Worm (Caenorhabditis elegans) whole organism, mixed stage, embryonic: ENCODE measurements around the gene spin-1.

Source experiments
- M03D4.4 ChIP-seq: sonication (generic microtip); optimal IDR thresholded peaks from 2 replicates; lab custom pipeline; 2017; ENCODE audit warnings: mild to moderate bottlenecking, missing genetic modification characterization, missing compliant biosample characterization
- bed-3 ChIP-seq: fragments of 200-800 bp; sonication (Bioruptor generic); optimal IDR thresholded peaks from 3 replicates; lab custom pipeline; 2018; ENCODE audit warnings: mild to moderate bottlenecking, missing genetic modification characterization, moderate library complexity, missing compliant biosample characterization
- blmp-1 ChIP-seq: fragments of 150-350 bp; optimal IDR thresholded peaks from 2 replicates; lab custom pipeline; 2014; ENCODE audit warnings: missing biosample characterization, missing genetic modification characterization
- ceh-39 ChIP-seq: fragments of 150-350 bp; optimal IDR thresholded peaks from 2 replicates; lab custom pipeline; 2014; ENCODE audit warnings: missing biosample characterization, missing genetic modification characterization
- ceh-43 ChIP-seq: fragments of 200-800 bp; sonication (Bioruptor generic); optimal IDR thresholded peaks from 2 replicates; lab custom pipeline; 2018; ENCODE audit warnings: mild to moderate bottlenecking, missing genetic modification characterization, moderate library complexity, missing compliant biosample characterization
- ceh-83 ChIP-seq: fragments of 200-800 bp; sonication (Bioruptor generic); optimal IDR thresholded peaks from 2 replicates; lab custom pipeline; 2018; ENCODE audit warnings: mild to moderate bottlenecking, missing genetic modification characterization, missing compliant biosample characterization
- ces-1 ChIP-seq: fragments of 150-350 bp; optimal IDR thresholded peaks from 2 replicates; lab custom pipeline; 2014; ENCODE audit warnings: missing biosample characterization, missing genetic modification reagents, missing genetic modification characterization
- cnd-1 ChIP-seq: fragments of 200-800 bp; sonication (Bioruptor generic); optimal IDR thresholded peaks from 2 replicates; lab custom pipeline; 2018; ENCODE audit warnings: mild to moderate bottlenecking, missing genetic modification characterization, missing compliant biosample characterization
- drap-1 ChIP-seq: fragments of 200-800 bp; sonication (Bioruptor generic); optimal IDR thresholded peaks from 3 replicates; lab custom pipeline; 2018; ENCODE audit warnings: mild to moderate bottlenecking, missing genetic modification characterization, missing compliant biosample characterization
- flh-1 ChIP-seq: fragments of 200-800 bp; sonication (Bioruptor generic); optimal IDR thresholded peaks from 2 replicates; lab custom pipeline; 2018; ENCODE audit warnings: mild to moderate bottlenecking, missing genetic modification characterization, moderate library complexity, missing compliant biosample characterization
- ham-2 ChIP-seq: fragments of 200-800 bp; sonication (Bioruptor generic); optimal IDR thresholded peaks from 2 replicates; lab custom pipeline; 2018; ENCODE audit warnings: mild to moderate bottlenecking, missing genetic modification characterization, missing compliant biosample characterization
- hlh-1 ChIP-seq: fragments of 150-350 bp; optimal IDR thresholded peaks from 2 replicates; lab custom pipeline; 2014; ENCODE audit warnings: missing biosample characterization, missing genetic modification reagents, missing genetic modification characterization
- lin-13 ChIP-seq: fragments of 150-350 bp; optimal IDR thresholded peaks from 2 replicates; lab custom pipeline; 2014; ENCODE audit warnings: missing biosample characterization, missing genetic modification characterization
- lin-32 ChIP-seq: fragments of 200-800 bp; sonication (Bioruptor generic); optimal IDR thresholded peaks from 2 replicates; lab custom pipeline; 2018; ENCODE audit warnings: mild to moderate bottlenecking, missing genetic modification characterization, missing compliant biosample characterization
- lsy-2 ChIP-seq: fragments of 150-350 bp; optimal IDR thresholded peaks from 2 replicates; lab custom pipeline; 2014; ENCODE audit warnings: missing biosample characterization, missing genetic modification characterization
- mab-5 ChIP-seq: fragments of 150-350 bp; optimal IDR thresholded peaks from 2 replicates; lab custom pipeline; 2014; ENCODE audit warnings: missing biosample characterization, missing genetic modification characterization
- mep-1 ChIP-seq: fragments of 150-350 bp; optimal IDR thresholded peaks from 2 replicates; lab custom pipeline; 2017; ENCODE audit warnings: missing biosample characterization, missing genetic modification reagents, missing genetic modification characterization, inconsistent platforms
- mls-2 ChIP-seq: sonication (generic microtip); optimal IDR thresholded peaks from 2 replicates; lab custom pipeline; 2016; ENCODE audit warnings: mild to moderate bottlenecking, missing genetic modification characterization, moderate library complexity, missing compliant biosample characterization
- nhr-12 ChIP-seq: fragments of 150-350 bp; optimal IDR thresholded peaks from 2 replicates; lab custom pipeline; 2014; ENCODE audit warnings: missing biosample characterization, missing genetic modification characterization
- nhr-2 ChIP-seq: fragments of 150-350 bp; optimal IDR thresholded peaks from 2 replicates; lab custom pipeline; 2014; ENCODE audit warnings: missing biosample characterization, missing genetic modification characterization
- nhr-237 ChIP-seq: fragments of 150-350 bp; optimal IDR thresholded peaks from 2 replicates; lab custom pipeline; 2014; ENCODE audit warnings: missing biosample characterization, missing genetic modification characterization
- nhr-28 ChIP-seq: fragments of 150-350 bp; optimal IDR thresholded peaks from 2 replicates; lab custom pipeline; 2014; ENCODE audit warnings: missing biosample characterization, missing genetic modification characterization
- nhr-76 ChIP-seq: sonication (generic microtip); optimal IDR thresholded peaks from 2 replicates; lab custom pipeline; 2017; ENCODE audit warnings: missing biosample characterization, missing genetic modification characterization
- pha-4 ChIP-seq: fragments of 150-350 bp; optimal IDR thresholded peaks from 2 replicates; lab custom pipeline; 2018; ENCODE audit warnings: missing biosample characterization, missing genetic modification reagents, missing genetic modification characterization
- sem-2 ChIP-seq: fragments of 200-800 bp; sonication (Bioruptor generic); optimal IDR thresholded peaks from 2 replicates; lab custom pipeline; 2018; ENCODE audit warnings: mild to moderate bottlenecking, missing genetic modification characterization, missing compliant biosample characterization
- snpc-4 ChIP-seq: fragments of 150-350 bp; optimal IDR thresholded peaks from 2 replicates; lab custom pipeline; 2014; ENCODE audit warnings: missing biosample characterization, missing genetic modification characterization
- sptf-1 ChIP-seq: sonication (generic microtip); optimal IDR thresholded peaks from 2 replicates; lab custom pipeline; 2017; ENCODE audit warnings: mild to moderate bottlenecking, missing genetic modification characterization, moderate library complexity, missing compliant biosample characterization
- unc-39 ChIP-seq: fragments of 150-350 bp; optimal IDR thresholded peaks from 2 replicates; lab custom pipeline; 2014; ENCODE audit warnings: missing biosample characterization, missing genetic modification characterization

The spin-1 gene

DNA sequence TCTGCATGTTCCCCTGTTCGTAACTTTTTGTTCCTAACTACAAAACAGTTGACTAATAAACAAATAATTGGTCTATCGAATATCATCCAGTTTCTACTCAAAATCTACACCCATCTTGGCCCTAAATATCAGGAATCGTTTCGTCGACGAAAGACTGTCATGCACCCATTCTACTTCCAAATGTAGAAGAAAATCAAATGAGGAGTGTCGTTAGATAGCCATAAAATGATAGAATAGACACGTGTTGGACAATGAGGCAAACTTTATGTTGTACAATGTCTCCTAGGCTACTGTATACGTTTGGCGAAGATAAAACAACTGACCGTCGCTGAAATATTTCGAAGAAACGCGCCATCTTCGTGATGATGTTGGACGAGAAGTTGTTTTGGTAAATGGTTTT lies 45.2 kb downstream of the spin-1 start:
- no peak for TF ChIP-seq nhr-28 (tag; lab: Kevin White, UChicago)
- TF ChIP-seq ham-2 (GFP tag; lab: Kevin White, UChicago) = no peak
- no peak for TF ChIP-seq ceh-39
- no peak for TF ChIP-seq flh-1
- TF ChIP-seq, all 35 proteins: peak for 0

DNA sequence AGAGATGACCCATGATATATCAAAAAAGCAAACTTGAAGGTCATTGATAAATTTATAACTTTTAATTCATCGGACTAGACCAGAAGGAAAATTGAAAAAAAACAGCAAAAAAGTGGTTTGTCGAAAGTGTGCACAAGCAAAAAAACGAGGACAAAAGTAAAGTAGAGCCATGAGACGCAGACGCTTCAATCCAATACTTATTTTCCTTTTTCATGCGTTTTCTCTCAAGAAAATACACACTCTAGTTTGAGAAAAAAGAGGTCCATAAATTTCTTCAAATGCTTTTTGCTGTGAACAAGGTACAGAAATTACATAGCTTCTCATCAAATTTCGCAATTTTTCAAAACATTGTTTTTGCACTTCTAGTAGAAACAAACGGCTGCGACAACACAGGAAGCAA lies 46.4 kb downstream of the spin-1 start:
- no peak for TF ChIP-seq nhr-12
- no peak for TF ChIP-seq nhr-28 (tag; lab: Kevin White, UChicago)
- TF ChIP-seq mab-5 (tag; lab: Kevin White, UChicago) = no peak
- TF ChIP-seq blmp-1 (tag; lab: Kevin White, UChicago) = no peak
- no peak for TF ChIP-seq cnd-1 (tag; lab: Kevin White, UChicago)
- no peak for TF ChIP-seq nhr-76
- no peak for TF ChIP-seq pha-4 (tag; lab: Kevin White, UChicago)
- TF ChIP-seq unc-39 (tag; lab: Kevin White, UChicago) = no peak
- no peak for TF ChIP-seq lsy-2
- TF ChIP-seq ceh-83 (GFP tag; lab: Kevin White, UChicago) = no peak
- TF ChIP-seq ces-1 = no peak
- TF ChIP-seq ceh-39 = no peak
- no peak for TF ChIP-seq lin-32 (GFP tag; lab: Kevin White, UChicago)
- TF ChIP-seq sptf-1 = no peak
- no peak for TF ChIP-seq hlh-1 (tag; lab: Kevin White, UChicago)
- no peak for TF ChIP-seq flh-1
- no peak for TF ChIP-seq bed-3 (GFP tag; lab: Kevin White, UChicago)

DNA sequence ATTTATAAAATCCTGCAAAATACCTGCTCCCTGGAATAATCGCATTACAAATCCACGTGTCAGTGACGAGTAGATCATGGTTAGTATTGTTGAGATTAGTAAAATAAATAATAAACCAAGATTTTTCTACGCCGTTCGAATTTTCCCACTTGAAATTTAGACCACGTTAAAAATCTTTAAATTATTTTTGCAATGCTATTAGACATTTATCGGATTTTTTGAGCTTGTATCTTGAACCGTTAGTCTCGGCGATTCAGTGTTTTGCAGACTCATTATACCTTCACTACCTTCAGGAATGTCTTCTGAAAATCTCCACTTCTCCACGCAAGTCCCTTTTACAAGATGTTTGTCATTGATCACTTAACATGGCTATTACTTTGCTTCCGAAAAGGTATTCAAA lies 47.4 kb downstream of the spin-1 start, which contains the start of gene C27A7.5:
TSS of gene C27A7.5 (minus strand) at position 101 of the 400 bp plus-strand sequence.
- TF ChIP-seq ceh-43 (GFP tag; lab: Kevin White, UChicago) = no peak
- TF ChIP-seq ham-2 (GFP tag; lab: Kevin White, UChicago) = no peak
- TF ChIP-seq mls-2 (tag; lab: Kevin White, UChicago) = no peak
- no peak for TF ChIP-seq cnd-1 (tag; lab: Kevin White, UChicago)
- TF ChIP-seq mep-1 = no peak
- TF ChIP-seq sptf-1 = no peak
- TF ChIP-seq flh-1 = no peak
- no peak for TF ChIP-seq lsy-2
- TF ChIP-seq nhr-2 (tag; lab: Kevin White, UChicago) = no peak
- no peak for TF ChIP-seq nhr-237
- TF ChIP-seq lin-13 (tag; lab: Kevin White, UChicago) = no peak
- no peak for TF ChIP-seq lin-32 (GFP tag; lab: Kevin White, UChicago)
- TF ChIP-seq pha-4 (tag; lab: Kevin White, UChicago) = no peak
- no peak for TF ChIP-seq ceh-39
- no peak for TF ChIP-seq unc-39 (tag; lab: Kevin White, UChicago)
- no peak for TF ChIP-seq sem-2
- TF ChIP-seq nhr-76 = no peak

DNA sequence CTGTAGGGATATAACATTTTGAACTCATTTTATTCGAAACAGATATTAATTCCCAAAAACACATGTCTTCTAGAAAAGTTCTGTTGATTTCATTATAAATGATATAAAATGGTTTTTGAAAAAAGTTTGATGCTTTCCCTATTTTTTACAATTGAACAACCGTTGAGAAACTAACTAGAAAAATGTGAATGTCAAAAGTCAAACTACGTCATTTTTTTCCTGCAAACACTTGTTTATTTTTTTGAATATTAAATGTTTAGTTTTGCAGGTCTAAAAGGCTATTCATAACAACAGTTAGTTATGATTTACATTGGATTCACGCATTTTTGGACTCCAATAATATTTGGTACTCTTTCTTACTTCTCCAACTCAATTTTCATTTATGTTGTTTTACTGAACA lies 48.1 kb downstream of the spin-1 start, which contains the start of gene srj-4:
TSS of gene srj-4 (plus strand) at position 301 of the 400 bp plus-strand sequence.
- no peak for TF ChIP-seq ceh-39
- TF ChIP-seq cnd-1 (tag; lab: Kevin White, UChicago) = no peak
- no peak for TF ChIP-seq hlh-1 (tag; lab: Kevin White, UChicago)
- TF ChIP-seq ceh-43 (GFP tag; lab: Kevin White, UChicago) = no peak
- TF ChIP-seq M03D4.4 (tag; lab: Kevin White, UChicago) = no peak
- no peak for TF ChIP-seq drap-1 (GFP tag; lab: Kevin White, UChicago)
- TF ChIP-seq mls-2 (tag; lab: Kevin White, UChicago) = no peak

DNA sequence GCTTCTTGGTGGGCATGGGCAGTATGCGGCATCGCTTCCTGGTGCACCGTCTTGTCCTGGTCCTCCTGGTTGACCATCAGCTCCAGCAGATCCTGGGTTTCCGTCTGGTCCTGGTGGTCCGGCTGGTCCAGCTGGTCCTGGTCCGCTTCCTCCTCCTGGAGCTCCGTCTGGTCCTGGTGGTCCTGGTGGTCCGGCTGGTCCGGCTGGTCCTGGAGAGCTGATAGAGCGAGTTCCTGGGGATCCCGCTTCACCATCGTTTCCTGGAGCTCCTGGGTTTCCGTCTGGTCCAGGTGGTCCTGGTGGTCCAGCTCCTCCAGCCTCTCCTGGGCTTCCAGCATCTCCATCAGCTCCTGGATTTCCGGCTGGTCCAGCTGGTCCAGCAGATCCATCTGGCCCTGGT lies 52.2 kb downstream of the spin-1 start:
- TF ChIP-seq ces-1 (no peak), ham-2 (GFP tag; lab: Kevin White, UChicago) (no peak), ceh-39 (no peak), ceh-83 (GFP tag; lab: Kevin White, UChicago) (no peak), nhr-12 (no peak), lin-32 (GFP tag; lab: Kevin White, UChicago) (no peak), ceh-43 (GFP tag; lab: Kevin White, UChicago) (no peak), nhr-237 (no peak), sptf-1 (no peak), nhr-76 (no peak), snpc-4 (no peak)
